Fruit fly (Drosophila melanogaster) whole organism, prepupa: ENCODE data around the gene CG1835.

Experiments used
- CG11294 ChIP-seq: fragments of 200-800 bp; sonication (Bioruptor generic); IDR thresholded peaks from 2 replicates; pipeline ENCODE4 v1.3.6; 2022; ENCODE audit warnings: missing biosample characterization, missing genetic modification characterization
- CG15336 ChIP-seq: fragments of 200-800 bp; sonication (Bioruptor generic); IDR thresholded peaks from 2 replicates; pipeline ENCODE4 v1.3.6; 2022; ENCODE audit warnings: missing biosample characterization, missing genetic modification characterization
- CG4318 ChIP-seq: fragments of 200-800 bp; sonication (Bioruptor generic); optimal IDR thresholded peaks from 3 replicates; lab custom pipeline; 2017; ENCODE audit warnings: missing biosample characterization, mild to moderate bottlenecking, missing genetic modification characterization
- CG6163 ChIP-seq: fragments of 200-800 bp; sonication (Bioruptor generic); IDR thresholded peaks from 3 replicates; pipeline ENCODE4 v1.3.6; 2022; ENCODE audit warnings: missing biosample characterization, missing genetic modification characterization
- CG8632 ChIP-seq: fragments of 200-800 bp; sonication (Bioruptor generic); optimal IDR thresholded peaks from 3 replicates; lab custom pipeline; 2016; ENCODE audit warnings: missing biosample characterization, missing genetic modification characterization
- Ets21C ChIP-seq: fragments of 200-800 bp; sonication (Bioruptor generic); optimal IDR thresholded peaks from 3 replicates; lab custom pipeline; 2016; ENCODE audit warnings: missing biosample characterization, missing genetic modification characterization
- Gug ChIP-seq: fragments of 200-800 bp; sonication (Bioruptor generic); IDR thresholded peaks from 2 replicates; pipeline ENCODE4 v1.3.6; 2022; ENCODE audit warnings: missing biosample characterization, missing genetic modification characterization
- Hr38 ChIP-seq: sonication (Bioruptor generic); optimal IDR thresholded peaks from 2 replicates; lab custom pipeline; 2016; ENCODE audit warnings: missing biosample characterization, missing genetic modification characterization
- Sox102F ChIP-seq: fragments of 200-800 bp; sonication (Bioruptor generic); optimal IDR thresholded peaks from 2 replicates; lab custom pipeline; 2016; ENCODE audit warnings: missing biosample characterization, mild to moderate bottlenecking, missing genetic modification characterization
- dac ChIP-seq: fragments of 200-800 bp; sonication (Bioruptor generic); optimal IDR thresholded peaks from 2 replicates; lab custom pipeline; 2017; ENCODE audit warnings: missing biosample characterization, mild to moderate bottlenecking, missing genetic modification characterization
- eg ChIP-seq: fragments of 200-800 bp; sonication (Bioruptor generic); IDR thresholded peaks from 3 replicates; pipeline ENCODE4 v1.3.6; 2022; ENCODE audit warnings: missing biosample characterization, missing genetic modification characterization
- lz ChIP-seq: fragments of 200-800 bp; sonication (Bioruptor generic); optimal IDR thresholded peaks from 3 replicates; lab custom pipeline; 2016; ENCODE audit warnings: missing biosample characterization, missing genetic modification characterization

CG1835 gene

DNA sequence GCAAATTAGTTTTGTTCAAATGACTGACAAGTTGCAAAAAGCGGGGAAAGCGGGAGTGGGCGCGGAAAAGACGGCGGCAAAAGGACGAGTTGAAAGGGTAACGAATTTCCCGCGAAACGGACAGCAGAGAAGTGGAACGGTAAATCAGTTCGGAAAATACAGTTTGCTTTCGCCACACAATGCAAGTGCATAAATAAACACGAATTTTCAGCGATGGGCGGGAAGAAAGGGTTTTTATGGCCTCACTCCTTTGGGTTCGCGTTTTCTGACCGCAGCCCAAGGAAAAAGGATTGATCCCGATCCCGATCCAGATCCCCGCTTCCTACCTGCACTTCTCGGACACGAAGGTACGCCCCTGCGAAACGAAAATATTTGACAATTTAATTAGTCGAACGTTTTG is 51.6 kb downstream of the CG1835 start:
- TF ChIP-seq CG6163 (GFP tag; lab: Robert Waterston, UW), result no peak
- no peak for TF ChIP-seq CG4318 (GFP tag; lab: Kevin White, UChicago)

DNA sequence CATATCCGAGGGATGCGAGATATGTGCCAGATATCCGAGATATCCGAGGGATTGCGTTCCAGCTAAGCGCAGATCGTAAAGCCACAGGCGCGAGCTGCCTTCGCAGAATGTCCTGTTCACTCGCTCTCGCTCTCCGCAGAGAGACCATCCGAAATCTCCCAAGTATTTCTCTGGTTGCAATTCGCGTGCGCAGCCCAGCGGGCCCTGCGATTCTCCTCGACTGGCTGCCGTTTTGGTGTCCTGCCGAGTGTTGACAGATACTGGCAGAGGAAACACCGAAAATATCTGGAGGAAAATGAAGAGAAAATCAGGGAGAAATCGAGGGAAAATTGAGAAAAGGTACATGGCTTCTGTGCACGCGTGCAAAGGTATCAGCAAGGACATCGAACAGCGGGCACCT is 55.7 kb downstream of the CG1835 start:
- TF ChIP-seq Hr38 (no peak), eg (GFP tag; lab: Robert Waterston, UW) (no peak), CG8632 (GFP tag; lab: Kevin White, UChicago) (no peak), lz (GFP tag; lab: Kevin White, UChicago) (no peak), Sox102F (no peak), Ets21C (GFP tag; lab: Kevin White, UChicago) (no peak), CG11294 (GFP tag; lab: Robert Waterston, UW) (no peak), Gug (no peak), CG15336 (GFP tag; lab: Robert Waterston, UW) (no peak), dac (no peak)
- TF ChIP-seq, all 60 proteins: peak for 0
